Worm (Caenorhabditis elegans) whole organism, young adult: Measurements from ENCODE around the gene F40G12.10.

Source experiments
- F37B4.10 ChIP-seq: fragments of 200-800 bp; sonication (Bioruptor generic); IDR thresholded peaks from 2 replicates; pipeline ENCODE4 v1.3.6; 2022; ENCODE audit warnings: missing genetic modification characterization, missing compliant biosample characterization
- F57C9.4 ChIP-seq: sonication (generic microtip); optimal IDR thresholded peaks from 2 replicates; lab custom pipeline; 2017; ENCODE audit warnings: mild to moderate bottlenecking, missing genetic modification characterization, missing compliant biosample characterization
- Y95B8A.8 ChIP-seq: fragments of 200-800 bp; sonication (Bioruptor generic); IDR thresholded peaks from 2 replicates; pipeline ENCODE4 v1.3.6; 2022; ENCODE audit warnings: missing genetic modification reagents, missing genetic modification characterization, missing compliant biosample characterization
- bed-2 ChIP-seq: fragments of 200-800 bp; sonication (Bioruptor generic); IDR thresholded peaks from 2 replicates; pipeline ENCODE4 v1.3.6; 2022; ENCODE audit warnings: missing genetic modification reagents, missing genetic modification characterization, missing compliant biosample characterization
- ceh-100 ChIP-seq: fragments of 200-800 bp; sonication (Bioruptor generic); IDR thresholded peaks from 2 replicates; pipeline ENCODE4 v1.3.6; 2022; ENCODE audit warnings: missing genetic modification reagents, missing genetic modification characterization, missing compliant biosample characterization
- egl-18 ChIP-seq: fragments of 200-800 bp; sonication (Bioruptor generic); IDR thresholded peaks from 2 replicates; pipeline ENCODE4 v1.3.6; 2022; ENCODE audit warnings: missing genetic modification reagents, missing genetic modification characterization, missing compliant biosample characterization
- pha-4 ChIP-seq: fragments of 150-350 bp; sonication (generic microtip); optimal IDR thresholded peaks from 2 replicates; lab custom pipeline; 2014; ENCODE audit warnings: missing biosample characterization, missing genetic modification reagents, missing genetic modification characterization
- rec-8 ChIP-seq, 2 experiments: sonication (generic microtip); optimal IDR thresholded peaks; 2 replicates each; lab custom pipeline; 2016; ENCODE audit warnings: mild to moderate bottlenecking in 2 of 2, missing genetic modification characterization in 2 of 2, missing genetic modification reagents in 2 of 2, missing genotype in 2 of 2, missing biosample characterization in 1 of 2, missing compliant biosample characterization in 1 of 2, moderate library complexity in 1 of 2
- sea-2 ChIP-seq: fragments of 200-800 bp; sonication (Bioruptor generic); IDR thresholded peaks from 2 replicates; pipeline ENCODE4 v1.3.6; 2022; ENCODE audit warnings: missing genetic modification characterization, missing compliant biosample characterization
- snpc-3.4 ChIP-seq: sonication (generic microtip); optimal IDR thresholded peaks from 2 replicates; lab custom pipeline; 2017; ENCODE audit warnings: missing genetic modification characterization, mild to moderate bottlenecking, missing compliant biosample characterization, antibody characterized with exemption, moderate library complexity, missing genotype, missing genetic modification reagents
- unc-130 ChIP-seq: sonication (generic microtip); optimal IDR thresholded peaks from 2 replicates; lab custom pipeline; 2016; ENCODE audit warnings: missing genetic modification reagents, missing genetic modification characterization, missing compliant biosample characterization
- unc-62 ChIP-seq: fragments of 150-350 bp; optimal IDR thresholded peaks from 2 replicates; lab custom pipeline; 2014; ENCODE audit warnings: missing biosample characterization, missing genetic modification reagents, missing genetic modification characterization

- TF ChIP-seq rec-8 (tag; optimal IDR thresholded peaks at IDR 0.05; lab: Kevin White, UChicago) (no peak), snpc-3.4 (no peak), pha-4 (no peak), Y95B8A.8 (no peak), F37B4.10 (GFP tag; lab: Robert Waterston, UW) (no peak), ceh-100 (GFP tag; lab: Robert Waterston, UW) (no peak), egl-18 (no peak), sea-2 (GFP tag; lab: Robert Waterston, UW) (no peak), unc-130 (GFP tag; lab: Kevin White, UChicago) (no peak), unc-62 (no peak), F57C9.4 (tag; lab: Kevin White, UChicago) (no peak), bed-2 (GFP tag; lab: Robert Waterston, UW) (no peak)
Observed at ce11 chrV:14324502-14325467, 41.4 kb downstream of the F40G12.10 start, which contains the start of the genes F47B8.4 and F47B8.18.
